Worm (Caenorhabditis elegans) whole organism, early embryonic: ENCODE data around the gene str-205.

Experiments
- F13C5.2 ChIP-seq: sonication (generic microtip); optimal IDR thresholded peaks from 2 replicates; lab custom pipeline; 2017; ENCODE audit warnings: mild to moderate bottlenecking, missing genetic modification characterization, inconsistent platforms, missing compliant biosample characterization
- aly-1 ChIP-seq: sonication (generic microtip); optimal IDR thresholded peaks from 2 replicates; lab custom pipeline; 2016; ENCODE audit warnings: missing genetic modification characterization, missing compliant biosample characterization
- ama-1 ChIP-seq: fragments of 150-350 bp; optimal IDR thresholded peaks from 2 replicates; lab custom pipeline; 2014
- hmg-4 ChIP-seq: fragments of 200-800 bp; sonication (Bioruptor generic); optimal IDR thresholded peaks from 2 replicates; lab custom pipeline; 2018; ENCODE audit warnings: mild to moderate bottlenecking, missing genetic modification characterization, missing compliant biosample characterization
- hnd-1 ChIP-seq: sonication (generic microtip); optimal IDR thresholded peaks from 2 replicates; lab custom pipeline; 2016; ENCODE audit warnings: missing genetic modification characterization, missing compliant biosample characterization

ce11 chrV:4979060-4979459 lies 49.3 kb upstream of the str-205 start, which contains the start of gene srsx-11:
- TF ChIP-seq F13C5.2 (no peak), hmg-4 (GFP tag; lab: Kevin White, UChicago) (no peak), ama-1 (lab: Kevin White, UChicago) (no peak), aly-1 (tag; lab: Kevin White, UChicago) (no peak), hnd-1 (tag; lab: Kevin White, UChicago) (no peak)
